Worm (Caenorhabditis elegans): Measurements from ENCODE around the gene Y45G12B.2.

- no peak for TF ChIP-seq klf-2 (GFP tag; conservative IDR thresholded peaks at IDR 0.05)
- no peak for TF ChIP-seq flt-1 (GFP tag; IDR thresholded peaks at IDR 0.05)
- TF ChIP-seq ref-1 (GFP tag; conservative IDR thresholded peaks at IDR 0.05): no peak
- TF ChIP-seq tab-1 (GFP tag; IDR thresholded peaks at IDR 0.05): no peak
- no peak for TF ChIP-seq ztf-23 (GFP tag; IDR thresholded peaks at IDR 0.05)
- TF ChIP-seq T22C8.4 (GFP tag; IDR thresholded peaks at IDR 0.05): no peak
- TF ChIP-seq ztf-29 (GFP tag; IDR thresholded peaks at IDR 0.05): no peak
- TF ChIP-seq cog-1 (tag; optimal IDR thresholded peaks at IDR 0.05): no peak
- TF ChIP-seq med-1 (GFP tag; optimal IDR thresholded peaks at IDR 0.05; ENCODE audit: insufficient read depth): no peak
Observed at ce11 chrV:2742298-2742697, 47.7 kb downstream of the Y45G12B.2 start, which contains the start of gene srg-62.

All from whole organism, midembryonic.